Worm (Caenorhabditis elegans) whole organism, L3 larva: ENCODE data around the gene best-13.
"Not testable (repeated sequence)": the region's sequence is repeated elsewhere in the genome, so short reads cannot be mapped to it uniquely, and the experiment has no call there.

Experiments
- R02D3.7 ChIP-seq: fragments of 150-350 bp; optimal IDR thresholded peaks from 2 replicates; lab custom pipeline; 2014; ENCODE audit warnings: missing biosample characterization, missing genetic modification characterization
- ama-1 ChIP-seq: fragments of 150-350 bp; optimal IDR thresholded peaks from 2 replicates; lab custom pipeline; 2018
- ceh-16 ChIP-seq: sonication (generic microtip); optimal IDR thresholded peaks from 2 replicates; lab custom pipeline; 2017; ENCODE audit warnings: missing biosample characterization, missing genetic modification characterization
- ceh-28 ChIP-seq: fragments of 150-350 bp; optimal IDR thresholded peaks from 2 replicates; lab custom pipeline; 2014; ENCODE audit warnings: missing biosample characterization, missing genetic modification reagents, missing genetic modification characterization
- ceh-82 ChIP-seq: fragments of 150-350 bp; optimal IDR thresholded peaks from 2 replicates; lab custom pipeline; 2014; ENCODE audit warnings: missing biosample characterization, missing genetic modification characterization
- ceh-9 ChIP-seq: sonication (generic microtip); optimal IDR thresholded peaks from 2 replicates; lab custom pipeline; 2018; ENCODE audit warnings: missing biosample characterization, missing genetic modification characterization
- elt-1 ChIP-seq: fragments of 150-350 bp; optimal IDR thresholded peaks from 2 replicates; lab custom pipeline; 2014; ENCODE audit warnings: missing biosample characterization, missing genetic modification characterization
- elt-2 ChIP-seq: sonication (generic microtip); optimal IDR thresholded peaks from 2 replicates; lab custom pipeline; 2016; ENCODE audit warnings: missing genetic modification reagents, mild to moderate bottlenecking, missing genetic modification characterization, missing compliant biosample characterization
- elt-3 ChIP-seq, 3 experiments: fragments of 150-350 bp in 1 of 3; sonication (generic microtip) in 2 of 3; optimal IDR thresholded peaks; 2 replicates in 2 of 3; 4 replicates in 1 of 3; lab custom pipeline; 2014 to 2017; ENCODE audit warnings: missing biosample characterization in 3 of 3, missing genetic modification characterization in 3 of 3
- eor-1 ChIP-seq, 2 experiments: fragments of 150-350 bp; optimal IDR thresholded peaks; 2 replicates each; lab custom pipeline; 2014 to 2018; ENCODE audit warnings: missing biosample characterization in 2 of 2, missing genetic modification characterization in 2 of 2
- fkh-10 ChIP-seq: sonication (generic microtip); optimal IDR thresholded peaks from 2 replicates; lab custom pipeline; 2017; ENCODE audit warnings: missing biosample characterization, missing genetic modification reagents, missing genetic modification characterization
- fos-1 ChIP-seq: fragments of 150-350 bp; optimal IDR thresholded peaks from 2 replicates; lab custom pipeline; 2014; ENCODE audit warnings: missing biosample characterization, missing genetic modification characterization
- hmg-11 ChIP-seq: sonication (generic microtip); optimal IDR thresholded peaks from 2 replicates; lab custom pipeline; 2016; ENCODE audit warnings: missing genetic modification characterization, missing compliant biosample characterization
- lin-15B ChIP-seq: fragments of 150-350 bp; optimal IDR thresholded peaks from 2 replicates; lab custom pipeline; 2014; ENCODE audit warnings: missing biosample characterization, missing genetic modification characterization
- lin-39 ChIP-seq: fragments of 150-350 bp; optimal IDR thresholded peaks from 2 replicates; lab custom pipeline; 2018; ENCODE audit warnings: missing biosample characterization, missing genetic modification reagents, missing genetic modification characterization
- nfya-1 ChIP-seq: sonication (generic microtip); optimal IDR thresholded peaks from 2 replicates; lab custom pipeline; 2017; ENCODE audit warnings: missing genetic modification characterization, mild to moderate bottlenecking, missing compliant biosample characterization, antibody characterized with exemption, moderate library complexity; ENCODE audit not compliant: insufficient read depth
- nhr-23 ChIP-seq: fragments of 150-350 bp; optimal IDR thresholded peaks from 2 replicates; lab custom pipeline; 2014; ENCODE audit warnings: missing biosample characterization, missing genetic modification reagents, missing genetic modification characterization
- nhr-237 ChIP-seq: fragments of 150-350 bp; optimal IDR thresholded peaks from 2 replicates; lab custom pipeline; 2014; ENCODE audit warnings: missing biosample characterization, missing genetic modification characterization
- nhr-28 ChIP-seq: fragments of 150-350 bp; optimal IDR thresholded peaks from 2 replicates; lab custom pipeline; 2014; ENCODE audit warnings: missing biosample characterization, missing genetic modification characterization
- nhr-43 ChIP-seq: sonication (generic microtip); optimal IDR thresholded peaks from 2 replicates; lab custom pipeline; 2016; ENCODE audit warnings: mild to moderate bottlenecking, missing genetic modification characterization, missing compliant biosample characterization; ENCODE audit not compliant: poor library complexity, severe bottlenecking
- nhr-76 ChIP-seq: fragments of 150-350 bp; sonication (generic microtip); optimal IDR thresholded peaks from 5 replicates; lab custom pipeline; 2014; ENCODE audit warnings: missing biosample characterization, missing genetic modification characterization
- nhr-77 ChIP-seq: fragments of 150-350 bp; optimal IDR thresholded peaks from 2 replicates; lab custom pipeline; 2014; ENCODE audit warnings: missing biosample characterization, missing genetic modification characterization
- pha-4 ChIP-seq: fragments of 150-350 bp; optimal IDR thresholded peaks from 2 replicates; lab custom pipeline; 2014; ENCODE audit warnings: missing biosample characterization, missing genetic modification reagents, missing genetic modification characterization
- snpc-4 ChIP-seq: fragments of 150-350 bp; optimal IDR thresholded peaks from 2 replicates; lab custom pipeline; 2014; ENCODE audit warnings: missing biosample characterization, missing genetic modification characterization
- tbx-2 ChIP-seq: sonication (generic microtip); optimal IDR thresholded peaks from 2 replicates; lab custom pipeline; 2016; ENCODE audit warnings: mild to moderate bottlenecking, missing genetic modification characterization, missing compliant biosample characterization
- unc-39 ChIP-seq: sonication (generic microtip); optimal IDR thresholded peaks from 4 replicates; lab custom pipeline; 2017; ENCODE audit warnings: missing biosample characterization, missing genetic modification characterization
- unc-62 ChIP-seq: fragments of 150-350 bp; sonication (generic microtip); optimal IDR thresholded peaks from 4 replicates; lab custom pipeline; 2014; ENCODE audit warnings: missing biosample characterization, missing genetic modification reagents, missing genetic modification characterization
- zag-1 ChIP-seq: fragments of 150-350 bp; optimal IDR thresholded peaks from 2 replicates; lab custom pipeline; 2014; ENCODE audit warnings: missing biosample characterization, missing genetic modification characterization
- ztf-4 ChIP-seq: fragments of 150-350 bp; optimal IDR thresholded peaks from 2 replicates; lab custom pipeline; 2014; ENCODE audit warnings: missing biosample characterization, missing genetic modification characterization

The best-13 gene

ce11 chrIV:9889857-9890256 is 13.9 kb upstream of the best-13 start, which contains the start of gene ttbk-3:
Gene ttbk-3, minus strand, starts transcription at chrIV:9889957.
- TF ChIP-seq nhr-43 (tag; lab: Kevin White, UChicago) (no peak), fkh-10 (GFP tag; lab: Kevin White, UChicago) (no peak)

ce11 chrIV:9891938-9892337 is 11.8 kb upstream of the best-13 start, which contains the start of gene F32B6.4:
Gene F32B6.4, minus strand, starts transcription at chrIV:9892038.
- TF ChIP-seq zag-1 (tag; lab: Kevin White, UChicago) (no peak), nhr-23 (tag; lab: Kevin White, UChicago) (no peak), elt-3 (tag; optimal IDR thresholded peaks at IDR 0.05; lab: Kevin White, UChicago) (no peak)

ce11 chrIV:9893649-9894048 is 10.1 kb upstream of the best-13 start, which contains the start of gene sss-1:
Gene sss-1, minus strand, starts transcription at chrIV:9893749.
- TF ChIP-seq ceh-16, nhr-23, nhr-77 (tag; lab: Kevin White, UChicago): not testable (repeated sequence)

ce11 chrIV:9894331-9894730 is 9.4 kb upstream of the best-13 start, which contains the start of gene msp-77:
Gene msp-77, plus strand, starts transcription at chrIV:9894631.
- not testable (repeated sequence) for TF ChIP-seq ama-1 (lab: Kevin White, UChicago); lin-39 (tag; lab: Kevin White, UChicago); nhr-77 (tag; lab: Kevin White, UChicago)

ce11 chrIV:9895088-9895487 is 8.6 kb upstream of the best-13 start, which contains the start of gene ssp-32:
Gene ssp-32, plus strand, starts transcription at chrIV:9895388.
- TF ChIP-seq elt-3 (tag; optimal IDR thresholded peaks at IDR 0.05; lab: Kevin White, UChicago) (no peak), unc-39 (tag; lab: Kevin White, UChicago) (no peak), ceh-16 (tag; lab: Kevin White, UChicago) (no peak), nhr-237 (tag; lab: Kevin White, UChicago) (no peak), elt-2 (tag; lab: Kevin White, UChicago) (no peak), nhr-28 (tag; lab: Kevin White, UChicago) (no peak), pha-4 (tag; lab: Kevin White, UChicago) (no peak), R02D3.7 (no peak), zag-1 (tag; lab: Kevin White, UChicago) (no peak), tbx-2 (tag; lab: Kevin White, UChicago) (no peak), elt-1 (tag; lab: Kevin White, UChicago) (no peak), nhr-77 (tag; lab: Kevin White, UChicago) (no peak), nfya-1 (tag; lab: Kevin White, UChicago) (no peak), eor-1 (tag; optimal IDR thresholded peaks at IDR 0.05; lab: Kevin White, UChicago) (no peak), ceh-28 (tag; lab: Kevin White, UChicago) (no peak), snpc-4 (tag; lab: Kevin White, UChicago) (no peak)

ce11 chrIV:9898712-9899111 is 5.0 kb upstream of the best-13 start, which contains the start of gene tbc-3:
Gene tbc-3, plus strand, starts transcription at chrIV:9899012.
- TF ChIP-seq ceh-28 (tag; lab: Kevin White, UChicago): no peak
- no peak for TF ChIP-seq nhr-43 (tag; lab: Kevin White, UChicago)
- TF ChIP-seq unc-62 (GFP tag; lab: Kevin White, UChicago): no peak
- TF ChIP-seq tbx-2 (tag; lab: Kevin White, UChicago): no peak
- TF ChIP-seq ama-1 (lab: Kevin White, UChicago): no peak

- TF ChIP-seq nhr-76 (tag; lab: Kevin White, UChicago): no peak
- no peak for TF ChIP-seq fos-1 (tag; lab: Kevin White, UChicago)
- TF ChIP-seq ama-1 (lab: Kevin White, UChicago): no peak
- TF ChIP-seq ceh-82 (tag; lab: Kevin White, UChicago): no peak
- peak; percentile 7 for TF ChIP-seq hmg-11 (tag; lab: Kevin White, UChicago)
- TF ChIP-seq lin-15B: peak; percentile 31
- TF ChIP-seq ztf-4 (tag; lab: Kevin White, UChicago): no peak
- TF ChIP-seq nhr-237 (tag; lab: Kevin White, UChicago): no peak
- TF ChIP-seq pha-4 (tag; lab: Kevin White, UChicago): peak; percentile 34
- TF ChIP-seq ceh-28 (tag; lab: Kevin White, UChicago): no peak
- no peak for TF ChIP-seq eor-1 (tag; optimal IDR thresholded peaks at IDR 0.05; lab: Kevin White, UChicago)
- TF ChIP-seq fkh-10 (GFP tag; lab: Kevin White, UChicago): no peak
- TF ChIP-seq nhr-43 (tag; lab: Kevin White, UChicago): no peak
- no peak for TF ChIP-seq lin-39 (tag; lab: Kevin White, UChicago)
- TF ChIP-seq ceh-9: no peak
Observed at ce11 chrIV:9899227-9899626, 4.5 kb upstream of the best-13 start.
